Worm (Caenorhabditis elegans) whole organism, L2 larva: Measurements from ENCODE around the gene copb-2.

Source experiments
- dmd-4 ChIP-seq: sonication (generic microtip); optimal IDR thresholded peaks from 2 replicates; lab custom pipeline; 2017; ENCODE audit warnings: missing biosample characterization, missing genetic modification characterization
- egl-27 ChIP-seq: sonication (generic microtip); optimal IDR thresholded peaks from 3 replicates; lab custom pipeline; 2017; ENCODE audit warnings: missing biosample characterization, missing genetic modification reagents, missing genetic modification characterization
- fos-1 ChIP-seq: fragments of 150-350 bp; optimal IDR thresholded peaks from 2 replicates; lab custom pipeline; 2014; ENCODE audit warnings: missing biosample characterization, missing genetic modification characterization
- lin-11 ChIP-seq: fragments of 150-350 bp; sonication (generic microtip); optimal IDR thresholded peaks from 2 replicates; lab custom pipeline; 2014; ENCODE audit warnings: missing biosample characterization, missing genetic modification characterization, inconsistent platforms, mixed read lengths
- lin-39 ChIP-seq: fragments of 150-350 bp; optimal IDR thresholded peaks from 2 replicates; lab custom pipeline; 2014; ENCODE audit warnings: missing biosample characterization, missing genetic modification reagents, missing genetic modification characterization
- mab-5 ChIP-seq: fragments of 150-350 bp; optimal IDR thresholded peaks from 2 replicates; lab custom pipeline; 2014; ENCODE audit warnings: missing biosample characterization, missing genetic modification characterization
- nhr-25 ChIP-seq: fragments of 150-350 bp; sonication (generic microtip); optimal IDR thresholded peaks from 3 replicates; lab custom pipeline; 2014; ENCODE audit warnings: missing biosample characterization, missing genetic modification characterization
- nhr-6 ChIP-seq: fragments of 150-350 bp; optimal IDR thresholded peaks from 2 replicates; lab custom pipeline; 2014; ENCODE audit warnings: missing biosample characterization, missing genetic modification characterization
- nhr-77 ChIP-seq: fragments of 150-350 bp; optimal IDR thresholded peaks from 2 replicates; lab custom pipeline; 2014; ENCODE audit warnings: missing biosample characterization, missing genetic modification characterization
- zag-1 ChIP-seq: fragments of 150-350 bp; optimal IDR thresholded peaks from 2 replicates; lab custom pipeline; 2014; ENCODE audit warnings: missing biosample characterization, missing genetic modification characterization
- ztf-11 ChIP-seq: sonication (generic microtip); optimal IDR thresholded peaks from 2 replicates; lab custom pipeline; 2017; ENCODE audit warnings: missing biosample characterization, missing genetic modification characterization

- TF ChIP-seq ztf-11 (tag; lab: Kevin White, UChicago) (no peak), zag-1 (tag; lab: Kevin White, UChicago) (no peak), lin-11 (tag; lab: Kevin White, UChicago) (no peak), nhr-77 (tag; lab: Kevin White, UChicago) (no peak), nhr-25 (no peak), fos-1 (tag; lab: Kevin White, UChicago) (no peak), mab-5 (tag; lab: Kevin White, UChicago) (no peak), egl-27 (no peak), lin-39 (tag; lab: Kevin White, UChicago) (no peak), nhr-6 (no peak), dmd-4 (tag; lab: Kevin White, UChicago) (no peak)
These were observed 18.1 kb upstream of the copb-2 start for ce11 chrIV:9441391-9441790.
